Worm (Caenorhabditis elegans) whole organism, L1 larva: Measurements from ENCODE around the gene hpo-39.

Source experiments
- ama-1 ChIP-seq: fragments of 150-350 bp; optimal IDR thresholded peaks from 2 replicates; lab custom pipeline; 2014
- blmp-1 ChIP-seq: fragments of 150-350 bp; optimal IDR thresholded peaks from 2 replicates; lab custom pipeline; 2014; ENCODE audit warnings: missing biosample characterization, missing genetic modification characterization
- elt-2 ChIP-seq: sonication (generic microtip); optimal IDR thresholded peaks from 2 replicates; lab custom pipeline; 2016; ENCODE audit warnings: missing genetic modification characterization, mild to moderate bottlenecking, inconsistent platforms, missing compliant biosample characterization, missing genetic modification reagents
- elt-3 ChIP-seq, 6 experiments: fragments of 150-350 bp in 1 of 6; sonication (generic microtip); optimal IDR thresholded peaks; 2 replicates each; lab custom pipeline; 2017 to 2018; ENCODE audit warnings: missing biosample characterization in 6 of 6, missing genetic modification characterization in 6 of 6, inconsistent platforms in 1 of 6
- grh-1 ChIP-seq: fragments of 200-800 bp; sonication (Bioruptor generic); IDR thresholded peaks from 2 replicates; pipeline ENCODE4 v1.3.6; 2022; ENCODE audit warnings: missing genetic modification reagents, missing genetic modification characterization, missing compliant biosample characterization
- hpl-2 ChIP-seq: fragments of 150-350 bp; optimal IDR thresholded peaks from 2 replicates; lab custom pipeline; 2014; ENCODE audit warnings: missing biosample characterization, missing genetic modification reagents, missing genetic modification characterization
- irx-1 ChIP-seq: sonication (generic microtip); optimal IDR thresholded peaks from 2 replicates; lab custom pipeline; 2016; ENCODE audit warnings: missing genetic modification characterization, missing compliant biosample characterization
- lin-14 ChIP-seq: fragments of 200-800 bp; sonication (Bioruptor generic); optimal IDR thresholded peaks from 2 replicates; lab custom pipeline; 2018; ENCODE audit warnings: mild to moderate bottlenecking, missing genetic modification characterization, moderate library complexity, missing compliant biosample characterization
- mab-9 ChIP-seq: fragments of 200-800 bp; sonication (Bioruptor generic); IDR thresholded peaks from 2 replicates; pipeline ENCODE4 v1.3.6; 2022; ENCODE audit warnings: missing genetic modification reagents, missing genetic modification characterization, missing compliant biosample characterization
- mdl-1 ChIP-seq, 2 experiments: fragments of 150-350 bp; optimal IDR thresholded peaks; 2 replicates each; lab custom pipeline; 2014 to 2017; ENCODE audit warnings: missing biosample characterization in 2 of 2, missing genetic modification characterization in 2 of 2, inconsistent platforms in 1 of 2
- mep-1 ChIP-seq: fragments of 150-350 bp; optimal IDR thresholded peaks from 2 replicates; lab custom pipeline; 2014; ENCODE audit warnings: missing biosample characterization, missing genetic modification characterization
- nhr-71 ChIP-seq: sonication (generic microtip); optimal IDR thresholded peaks from 2 replicates; lab custom pipeline; 2016; ENCODE audit warnings: mild to moderate bottlenecking, missing genetic modification characterization, moderate library complexity, missing compliant biosample characterization
- nhr-90 ChIP-seq: sonication (generic microtip); optimal IDR thresholded peaks from 2 replicates; lab custom pipeline; 2016; ENCODE audit warnings: mild to moderate bottlenecking, missing genetic modification characterization, missing compliant biosample characterization; ENCODE audit not compliant: poor library complexity
- pag-3 ChIP-seq: sonication (generic microtip); optimal IDR thresholded peaks from 2 replicates; lab custom pipeline; 2017; ENCODE audit warnings: missing genetic modification characterization, mild to moderate bottlenecking, missing compliant biosample characterization, antibody characterized with exemption, borderline replicate concordance; ENCODE audit not compliant: insufficient read depth
- pax-3 ChIP-seq: fragments of 200-800 bp; sonication (Bioruptor generic); optimal IDR thresholded peaks from 2 replicates; lab custom pipeline; 2018; ENCODE audit warnings: mild to moderate bottlenecking, missing genetic modification characterization, moderate library complexity, missing compliant biosample characterization
- rnt-1 ChIP-seq: sonication (generic microtip); optimal IDR thresholded peaks from 2 replicates; lab custom pipeline; 2016; ENCODE audit warnings: mild to moderate bottlenecking, missing genetic modification characterization, moderate library complexity, missing compliant biosample characterization
- unc-130 ChIP-seq: fragments of 150-350 bp; optimal IDR thresholded peaks from 2 replicates; lab custom pipeline; 2017; ENCODE audit warnings: missing biosample characterization, missing genetic modification characterization, inconsistent platforms
- xbp-1 ChIP-seq: sonication (generic microtip); optimal IDR thresholded peaks from 2 replicates; lab custom pipeline; 2016; ENCODE audit warnings: missing genetic modification characterization, missing compliant biosample characterization

hpo-39 gene

ce11 chrV:4523844-4524243, 49.9 kb downstream of the hpo-39 start:
- no peak for TF ChIP-seq irx-1
- TF ChIP-seq grh-1 (GFP tag; lab: Robert Waterston, UW): no peak
- no peak for TF ChIP-seq mab-9 (GFP tag; lab: Robert Waterston, UW)
- no peak for TF ChIP-seq nhr-90
- no peak for TF ChIP-seq pax-3 (tag; lab: Kevin White, UChicago)
- TF ChIP-seq pag-3 (tag; lab: Kevin White, UChicago): peak; percentile 3
- no peak for TF ChIP-seq mep-1
- peak; percentile 84 for TF ChIP-seq lin-14
- TF ChIP-seq ama-1: no peak
- TF ChIP-seq xbp-1: no peak
- TF ChIP-seq nhr-71 (tag; lab: Kevin White, UChicago): peak; percentile 58
- TF ChIP-seq rnt-1 (tag; lab: Kevin White, UChicago): peak; percentile 61

DNA sequence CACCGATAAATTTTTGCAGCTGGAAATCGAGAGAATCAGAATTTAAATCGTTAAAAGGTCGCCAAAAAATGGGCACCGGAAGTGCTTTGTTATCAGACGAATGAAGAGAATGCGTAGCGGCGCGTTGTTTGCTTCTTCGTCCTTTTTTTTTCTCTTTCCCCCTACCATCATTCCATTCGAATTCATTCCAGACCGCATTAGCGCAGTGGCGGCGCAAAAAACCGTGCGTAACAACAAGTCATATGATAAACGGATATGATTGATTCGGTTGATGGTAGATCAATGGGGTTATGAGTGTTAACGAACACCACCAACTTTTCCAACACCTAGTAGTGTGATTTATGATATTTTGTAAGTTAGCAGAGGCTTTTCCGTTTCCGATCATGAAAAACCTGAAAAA, 50.4 kb downstream of the hpo-39 start:
- TF ChIP-seq mdl-1 (tag; optimal IDR thresholded peaks at IDR 0.05; lab: Kevin White, UChicago): peak in 1 of 2 experiments; percentile 9
- peak in 1 of 6 experiments; percentile 56 for TF ChIP-seq elt-3 (tag; optimal IDR thresholded peaks at IDR 0.05; lab: Kevin White, UChicago)
- peak; percentile 10 for TF ChIP-seq unc-130 (tag; lab: Kevin White, UChicago)
- no peak for TF ChIP-seq elt-2 (tag; lab: Kevin White, UChicago)
- no peak for TF ChIP-seq hpl-2 (GFP tag; lab: Kevin White, UChicago)
- peak; percentile 51 for TF ChIP-seq blmp-1 (tag; lab: Kevin White, UChicago)
- TF ChIP-seq, all 84 proteins: peak for 4
